Worm (Caenorhabditis elegans) whole organism, L3 larva: Measurements from ENCODE around the gene wrt-5.
A peak's percentile ranks its signal among the peaks of the same experiment; 100 is the strongest.

Experiments
- ZK546.5 ChIP-seq: sonication (generic microtip); optimal IDR thresholded peaks from 2 replicates; lab custom pipeline; 2017; ENCODE audit warnings: missing biosample characterization, missing genetic modification characterization
- ama-1 ChIP-seq: fragments of 150-350 bp; optimal IDR thresholded peaks from 2 replicates; lab custom pipeline; 2018
- ceh-28 ChIP-seq: fragments of 150-350 bp; optimal IDR thresholded peaks from 2 replicates; lab custom pipeline; 2014; ENCODE audit warnings: missing biosample characterization, missing genetic modification reagents, missing genetic modification characterization
- ceh-82 ChIP-seq: fragments of 150-350 bp; optimal IDR thresholded peaks from 2 replicates; lab custom pipeline; 2014; ENCODE audit warnings: missing biosample characterization, missing genetic modification characterization
- ceh-9 ChIP-seq: sonication (generic microtip); optimal IDR thresholded peaks from 2 replicates; lab custom pipeline; 2018; ENCODE audit warnings: missing biosample characterization, missing genetic modification characterization
- daf-12 ChIP-seq: fragments of 150-350 bp; optimal IDR thresholded peaks from 2 replicates; lab custom pipeline; 2014; ENCODE audit warnings: missing biosample characterization, missing genetic modification reagents, missing genetic modification characterization
- egl-5 ChIP-seq: fragments of 150-350 bp; optimal IDR thresholded peaks from 2 replicates; lab custom pipeline; 2017; ENCODE audit warnings: missing biosample characterization, missing genetic modification reagents, missing genetic modification characterization, inconsistent platforms
- elt-1 ChIP-seq: fragments of 150-350 bp; optimal IDR thresholded peaks from 2 replicates; lab custom pipeline; 2014; ENCODE audit warnings: missing biosample characterization, missing genetic modification characterization
- elt-2 ChIP-seq: sonication (generic microtip); optimal IDR thresholded peaks from 2 replicates; lab custom pipeline; 2016; ENCODE audit warnings: missing genetic modification reagents, mild to moderate bottlenecking, missing genetic modification characterization, missing compliant biosample characterization
- eor-1 ChIP-seq, 2 experiments: fragments of 150-350 bp; optimal IDR thresholded peaks; 2 replicates each; lab custom pipeline; 2014 to 2018; ENCODE audit warnings: missing biosample characterization in 2 of 2, missing genetic modification characterization in 2 of 2
- fkh-10 ChIP-seq: sonication (generic microtip); optimal IDR thresholded peaks from 2 replicates; lab custom pipeline; 2017; ENCODE audit warnings: missing biosample characterization, missing genetic modification reagents, missing genetic modification characterization
- fkh-2 ChIP-seq: fragments of 150-350 bp; optimal IDR thresholded peaks from 2 replicates; lab custom pipeline; 2014; ENCODE audit warnings: missing biosample characterization, missing genetic modification reagents, missing genetic modification characterization
- fos-1 ChIP-seq: fragments of 150-350 bp; optimal IDR thresholded peaks from 2 replicates; lab custom pipeline; 2014; ENCODE audit warnings: missing biosample characterization, missing genetic modification characterization
- hmg-11 ChIP-seq: sonication (generic microtip); optimal IDR thresholded peaks from 2 replicates; lab custom pipeline; 2016; ENCODE audit warnings: missing genetic modification characterization, missing compliant biosample characterization
- lin-15B ChIP-seq: fragments of 150-350 bp; optimal IDR thresholded peaks from 2 replicates; lab custom pipeline; 2014; ENCODE audit warnings: missing biosample characterization, missing genetic modification characterization
- lin-39 ChIP-seq: fragments of 150-350 bp; optimal IDR thresholded peaks from 2 replicates; lab custom pipeline; 2018; ENCODE audit warnings: missing biosample characterization, missing genetic modification reagents, missing genetic modification characterization
- lsy-12 ChIP-seq: sonication (generic microtip); optimal IDR thresholded peaks from 2 replicates; lab custom pipeline; 2016; ENCODE audit warnings: mild to moderate bottlenecking, missing genetic modification characterization, missing compliant biosample characterization
- mdl-1 ChIP-seq: fragments of 150-350 bp; optimal IDR thresholded peaks from 2 replicates; lab custom pipeline; 2014; ENCODE audit warnings: missing biosample characterization, missing genetic modification characterization
- nfya-1 ChIP-seq: sonication (generic microtip); optimal IDR thresholded peaks from 2 replicates; lab custom pipeline; 2017; ENCODE audit warnings: missing genetic modification characterization, mild to moderate bottlenecking, missing compliant biosample characterization, antibody characterized with exemption, moderate library complexity; ENCODE audit not compliant: insufficient read depth
- nhr-11 ChIP-seq: fragments of 150-350 bp; optimal IDR thresholded peaks from 2 replicates; lab custom pipeline; 2014; ENCODE audit warnings: missing biosample characterization, missing genetic modification characterization
- nhr-237 ChIP-seq: fragments of 150-350 bp; optimal IDR thresholded peaks from 2 replicates; lab custom pipeline; 2014; ENCODE audit warnings: missing biosample characterization, missing genetic modification characterization
- nhr-76 ChIP-seq: fragments of 150-350 bp; sonication (generic microtip); optimal IDR thresholded peaks from 5 replicates; lab custom pipeline; 2014; ENCODE audit warnings: missing biosample characterization, missing genetic modification characterization
- pha-4 ChIP-seq: fragments of 150-350 bp; optimal IDR thresholded peaks from 2 replicates; lab custom pipeline; 2014; ENCODE audit warnings: missing biosample characterization, missing genetic modification reagents, missing genetic modification characterization
- pqm-1 ChIP-seq: fragments of 150-350 bp; optimal IDR thresholded peaks from 2 replicates; lab custom pipeline; 2017; ENCODE audit warnings: missing biosample characterization, missing genetic modification characterization, inconsistent platforms
- sea-2 ChIP-seq: fragments of 150-350 bp; sonication (generic microtip); optimal IDR thresholded peaks from 4 replicates; lab custom pipeline; 2014; ENCODE audit warnings: missing biosample characterization, missing genetic modification reagents, missing genetic modification characterization
- snpc-4 ChIP-seq: fragments of 150-350 bp; optimal IDR thresholded peaks from 2 replicates; lab custom pipeline; 2014; ENCODE audit warnings: missing biosample characterization, missing genetic modification characterization
- tbx-2 ChIP-seq: sonication (generic microtip); optimal IDR thresholded peaks from 2 replicates; lab custom pipeline; 2016; ENCODE audit warnings: mild to moderate bottlenecking, missing genetic modification characterization, missing compliant biosample characterization
- unc-39 ChIP-seq: sonication (generic microtip); optimal IDR thresholded peaks from 4 replicates; lab custom pipeline; 2017; ENCODE audit warnings: missing biosample characterization, missing genetic modification characterization
- ztf-11 ChIP-seq: fragments of 150-350 bp; optimal IDR thresholded peaks from 2 replicates; lab custom pipeline; 2014; ENCODE audit warnings: missing biosample characterization, missing genetic modification characterization
- ztf-4 ChIP-seq: fragments of 150-350 bp; optimal IDR thresholded peaks from 2 replicates; lab custom pipeline; 2014; ENCODE audit warnings: missing biosample characterization, missing genetic modification characterization

The wrt-5 gene

ce11 chrIV:4072027-4072426 lies 20.6 kb upstream of the wrt-5 start, which contains the start of gene pqn-75:
TSS of gene pqn-75 (plus strand) at chrIV:4072327.
- TF ChIP-seq pqm-1 (tag; lab: Kevin White, UChicago) (no peak), ama-1 (lab: Kevin White, UChicago) (no peak), egl-5 (tag; lab: Kevin White, UChicago) (no peak), hmg-11 (no peak), nhr-11 (tag; lab: Kevin White, UChicago) (no peak), ztf-11 (tag; lab: Kevin White, UChicago) (no peak)

- TF ChIP-seq egl-5 (tag; lab: Kevin White, UChicago) (no peak), nhr-237 (tag; lab: Kevin White, UChicago) (no peak), lin-15B (tag; lab: Kevin White, UChicago) (no peak), pha-4 (tag; lab: Kevin White, UChicago) (no peak), unc-39 (tag; lab: Kevin White, UChicago) (no peak), snpc-4 (tag; lab: Kevin White, UChicago) (no peak), ztf-4 (tag; lab: Kevin White, UChicago) (no peak), hmg-11 (no peak), pqm-1 (tag; lab: Kevin White, UChicago) (no peak), lsy-12 (tag; lab: Kevin White, UChicago) (no peak), nhr-76 (no peak), elt-1 (tag; lab: Kevin White, UChicago) (no peak), ceh-82 (tag; lab: Kevin White, UChicago) (no peak), ZK546.5 (tag; lab: Kevin White, UChicago) (no peak), fkh-10 (GFP tag; lab: Kevin White, UChicago) (no peak), ceh-9 (tag; lab: Kevin White, UChicago) (no peak), fkh-2 (tag; lab: Kevin White, UChicago) (no peak)
- TF ChIP-seq, all 47 proteins: peak for 0
Measured at ce11 chrIV:4070810-4071209, 19.4 kb upstream of the wrt-5 start.

- TF ChIP-seq daf-12 (tag; lab: Kevin White, UChicago) (no peak), sea-2 (GFP tag; lab: Kevin White, UChicago) (no peak), lin-39 (no peak), tbx-2 (tag; lab: Kevin White, UChicago) (no peak), ceh-9 (tag; lab: Kevin White, UChicago) (no peak), ceh-82 (tag; lab: Kevin White, UChicago) (no peak), pha-4 (tag; lab: Kevin White, UChicago) (no peak), mdl-1 (no peak), ZK546.5 (tag; lab: Kevin White, UChicago) (no peak)
Measured at ce11 chrIV:4068480-4068879, 17.0 kb upstream of the wrt-5 start, which contains the start of gene fbxb-55. TSS of gene fbxb-55 (plus strand) at chrIV:4068780.

- TF ChIP-seq ama-1 (lab: Kevin White, UChicago) (no peak), fos-1 (tag; lab: Kevin White, UChicago) (no peak), ztf-11 (tag; lab: Kevin White, UChicago) (no peak), fkh-2 (tag; lab: Kevin White, UChicago) (no peak), nhr-237 (tag; lab: Kevin White, UChicago) (no peak), elt-1 (tag; lab: Kevin White, UChicago) (no peak)
Measured at ce11 chrIV:4067336-4067735, 15.9 kb upstream of the wrt-5 start.

- no peak for TF ChIP-seq pha-4 (tag; lab: Kevin White, UChicago)
- no peak for TF ChIP-seq nhr-237 (tag; lab: Kevin White, UChicago)
- no peak for TF ChIP-seq nfya-1
- TF ChIP-seq ztf-4 (tag; lab: Kevin White, UChicago), result no peak
- TF ChIP-seq mdl-1, result no peak
- no peak for TF ChIP-seq ceh-28
Measured at ce11 chrIV:4063573-4063972, 12.1 kb upstream of the wrt-5 start, which contains the start of gene ilys-6. TSS of gene ilys-6 (minus strand) at chrIV:4063673.

DNA sequence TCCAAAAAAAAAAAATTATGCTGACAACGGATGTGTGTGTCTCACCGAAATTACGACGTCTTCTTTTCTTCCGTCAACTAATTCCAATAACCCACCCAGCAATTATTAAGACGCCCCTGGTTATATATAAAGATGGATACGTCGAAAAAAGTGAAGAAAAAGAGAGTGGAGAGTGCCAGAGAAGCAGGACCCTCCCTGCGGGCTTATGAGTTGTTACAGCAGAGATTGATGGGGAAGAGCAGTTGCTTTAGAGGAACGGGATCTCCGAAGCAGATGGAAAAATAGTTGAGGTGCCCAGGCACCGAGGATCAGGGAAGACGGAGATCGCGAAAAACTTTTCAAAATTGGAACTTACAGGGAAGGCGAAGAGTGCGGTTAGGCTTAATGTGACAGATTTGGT lies 3.9 kb upstream of the wrt-5 start:
- TF ChIP-seq elt-1 (tag; lab: Kevin White, UChicago) (no peak), nhr-237 (tag; lab: Kevin White, UChicago) (no peak), eor-1 (tag; optimal IDR thresholded peaks at IDR 0.05; lab: Kevin White, UChicago) (no peak)

ce11 chrIV:4053405-4053804 lies 2.0 kb upstream of the wrt-5 start:
- TF ChIP-seq elt-2 (peak; percentile 51), fkh-2 (tag; lab: Kevin White, UChicago) (no peak)
